Worm (Caenorhabditis elegans) whole organism, L1 larva: ENCODE data around the gene nlp-11.
A peak's percentile ranks its signal among the peaks of the same experiment; 100 is the strongest.

Experiments
- aha-1 ChIP-seq: fragments of 150-350 bp; optimal IDR thresholded peaks from 2 replicates; lab custom pipeline; 2014; ENCODE audit warnings: missing biosample characterization, missing genetic modification characterization
- aly-2 ChIP-seq: fragments of 150-350 bp; optimal IDR thresholded peaks from 2 replicates; lab custom pipeline; 2014; ENCODE audit warnings: missing biosample characterization, missing genetic modification characterization
- blmp-1 ChIP-seq: fragments of 150-350 bp; optimal IDR thresholded peaks from 2 replicates; lab custom pipeline; 2014; ENCODE audit warnings: missing biosample characterization, missing genetic modification characterization
- ceh-8 ChIP-seq: fragments of 200-800 bp; sonication (Bioruptor generic); optimal IDR thresholded peaks from 2 replicates; lab custom pipeline; 2018; ENCODE audit warnings: mild to moderate bottlenecking, missing genetic modification characterization, moderate library complexity, missing compliant biosample characterization
- ceh-82 ChIP-seq, 3 experiments: fragments of 150-350 bp in 1 of 3; sonication (generic microtip) in 2 of 3; optimal IDR thresholded peaks; 2 replicates each; lab custom pipeline; 2014 to 2017; ENCODE audit warnings: missing biosample characterization in 3 of 3, missing genetic modification characterization in 3 of 3
- ceh-88 ChIP-seq: fragments of 200-800 bp; sonication (Bioruptor generic); IDR thresholded peaks from 2 replicates; pipeline ENCODE4 v1.3.6; 2022; ENCODE audit warnings: missing genetic modification characterization, missing compliant biosample characterization
- dsc-1 ChIP-seq: sonication (generic microtip); optimal IDR thresholded peaks from 2 replicates; lab custom pipeline; 2016; ENCODE audit warnings: mild to moderate bottlenecking, missing genetic modification characterization, missing compliant biosample characterization
- efl-1 ChIP-seq, 4 experiments: fragments of 150-350 bp; optimal IDR thresholded peaks in 3 of 4; peaks in 1 of 4; 1 replicate in 1 of 4; 2 replicates in 3 of 4; lab custom pipeline; 2014; ENCODE audit warnings: missing biosample characterization in 2 of 4, missing genetic modification characterization in 2 of 4, missing genetic modification reagents in 2 of 4
- elt-2 ChIP-seq: sonication (generic microtip); optimal IDR thresholded peaks from 2 replicates; lab custom pipeline; 2016; ENCODE audit warnings: missing genetic modification characterization, mild to moderate bottlenecking, inconsistent platforms, missing compliant biosample characterization, missing genetic modification reagents
- fkh-10 ChIP-seq: sonication (generic microtip); optimal IDR thresholded peaks from 2 replicates; lab custom pipeline; 2017; ENCODE audit warnings: missing biosample characterization, missing genetic modification reagents, missing genetic modification characterization
- fkh-4 ChIP-seq: sonication (generic microtip); optimal IDR thresholded peaks from 2 replicates; lab custom pipeline; 2016; ENCODE audit warnings: missing compliant biosample characterization, missing genetic modification characterization, borderline replicate concordance
- grh-1 ChIP-seq: fragments of 200-800 bp; sonication (Bioruptor generic); IDR thresholded peaks from 2 replicates; pipeline ENCODE4 v1.3.6; 2022; ENCODE audit warnings: missing genetic modification reagents, missing genetic modification characterization, missing compliant biosample characterization
- hlh-4 ChIP-seq: sonication (generic microtip); optimal IDR thresholded peaks from 2 replicates; lab custom pipeline; 2016; ENCODE audit warnings: mild to moderate bottlenecking, missing genetic modification characterization, missing compliant biosample characterization
- hpl-2 ChIP-seq: fragments of 150-350 bp; optimal IDR thresholded peaks from 2 replicates; lab custom pipeline; 2014; ENCODE audit warnings: missing biosample characterization, missing genetic modification reagents, missing genetic modification characterization
- irx-1 ChIP-seq: sonication (generic microtip); optimal IDR thresholded peaks from 2 replicates; lab custom pipeline; 2016; ENCODE audit warnings: missing genetic modification characterization, missing compliant biosample characterization
- isw-1 ChIP-seq: fragments of 200-800 bp; sonication (Bioruptor generic); IDR thresholded peaks from 2 replicates; pipeline ENCODE4 v1.3.6; 2022; ENCODE audit warnings: missing genetic modification characterization, missing compliant biosample characterization
- jun-1 ChIP-seq: fragments of 150-350 bp; optimal IDR thresholded peaks from 2 replicates; lab custom pipeline; 2014; ENCODE audit warnings: missing biosample characterization, missing genetic modification reagents, missing genetic modification characterization
- lin-35 ChIP-seq, 2 experiments: fragments of 150-350 bp; optimal IDR thresholded peaks; 2 replicates each; lab custom pipeline; 2014; ENCODE audit warnings: missing biosample characterization in 2 of 2, missing genetic modification characterization in 2 of 2, missing genetic modification reagents in 2 of 2
- lin-39 ChIP-seq: fragments of 150-350 bp; optimal IDR thresholded peaks from 2 replicates; lab custom pipeline; 2014; ENCODE audit warnings: missing biosample characterization, missing genetic modification reagents, missing genetic modification characterization
- lir-3 ChIP-seq: sonication (generic microtip); optimal IDR thresholded peaks from 2 replicates; lab custom pipeline; 2016; ENCODE audit warnings: mild to moderate bottlenecking, missing genetic modification characterization, moderate library complexity, missing compliant biosample characterization; ENCODE audit not compliant: poor library complexity
- lsy-2 ChIP-seq, 2 experiments: fragments of 150-350 bp; optimal IDR thresholded peaks; 2 replicates each; lab custom pipeline; 2014; ENCODE audit warnings: missing biosample characterization in 2 of 2, missing genetic modification characterization in 2 of 2
- mdl-1 ChIP-seq, 2 experiments: fragments of 150-350 bp; optimal IDR thresholded peaks; 2 replicates each; lab custom pipeline; 2014 to 2017; ENCODE audit warnings: missing biosample characterization in 2 of 2, missing genetic modification characterization in 2 of 2, inconsistent platforms in 1 of 2
- mef-2 ChIP-seq: fragments of 150-350 bp; optimal IDR thresholded peaks from 2 replicates; lab custom pipeline; 2014; ENCODE audit warnings: missing biosample characterization, missing genetic modification characterization
- nhr-11 ChIP-seq: fragments of 150-350 bp; optimal IDR thresholded peaks from 2 replicates; lab custom pipeline; 2014; ENCODE audit warnings: missing biosample characterization, missing genetic modification characterization
- nhr-237 ChIP-seq: fragments of 150-350 bp; optimal IDR thresholded peaks from 2 replicates; lab custom pipeline; 2014; ENCODE audit warnings: missing biosample characterization, missing genetic modification characterization
- nhr-28 ChIP-seq: fragments of 150-350 bp; optimal IDR thresholded peaks from 2 replicates; lab custom pipeline; 2014; ENCODE audit warnings: missing biosample characterization, missing genetic modification characterization
- nhr-47 ChIP-seq: sonication (generic microtip); optimal IDR thresholded peaks from 2 replicates; lab custom pipeline; 2016; ENCODE audit warnings: mild to moderate bottlenecking, missing genetic modification characterization, moderate library complexity, missing compliant biosample characterization
- nhr-71 ChIP-seq: sonication (generic microtip); optimal IDR thresholded peaks from 2 replicates; lab custom pipeline; 2016; ENCODE audit warnings: mild to moderate bottlenecking, missing genetic modification characterization, moderate library complexity, missing compliant biosample characterization
- nhr-85 ChIP-seq: sonication (generic microtip); peaks from one replicate; lab custom pipeline; 2016; ENCODE audit warnings: missing genetic modification characterization, inconsistent platforms, missing compliant biosample characterization
- pag-3 ChIP-seq: sonication (generic microtip); optimal IDR thresholded peaks from 2 replicates; lab custom pipeline; 2017; ENCODE audit warnings: missing genetic modification characterization, mild to moderate bottlenecking, missing compliant biosample characterization, antibody characterized with exemption, borderline replicate concordance; ENCODE audit not compliant: insufficient read depth
- rnt-1 ChIP-seq: sonication (generic microtip); optimal IDR thresholded peaks from 2 replicates; lab custom pipeline; 2016; ENCODE audit warnings: mild to moderate bottlenecking, missing genetic modification characterization, moderate library complexity, missing compliant biosample characterization
- snu-23 ChIP-seq: sonication (generic microtip); optimal IDR thresholded peaks from 2 replicates; lab custom pipeline; 2016; ENCODE audit warnings: missing genetic modification characterization, missing compliant biosample characterization
- sox-4 ChIP-seq: sonication (generic microtip); optimal IDR thresholded peaks from 2 replicates; lab custom pipeline; 2016; ENCODE audit warnings: missing genetic modification characterization, missing compliant biosample characterization
- sptf-1 ChIP-seq: fragments of 150-350 bp; optimal IDR thresholded peaks from 2 replicates; lab custom pipeline; 2014; ENCODE audit warnings: missing biosample characterization, missing genetic modification characterization
- swsn-7 ChIP-seq: sonication (generic microtip); optimal IDR thresholded peaks from 2 replicates; lab custom pipeline; 2016; ENCODE audit warnings: missing genetic modification characterization, missing compliant biosample characterization
- tbx-2 ChIP-seq: sonication (generic microtip); optimal IDR thresholded peaks from 2 replicates; lab custom pipeline; 2016; ENCODE audit warnings: missing genetic modification characterization, missing compliant biosample characterization
- unc-130 ChIP-seq: fragments of 150-350 bp; optimal IDR thresholded peaks from 2 replicates; lab custom pipeline; 2017; ENCODE audit warnings: missing biosample characterization, missing genetic modification characterization, inconsistent platforms
- unc-62 ChIP-seq: fragments of 150-350 bp; optimal IDR thresholded peaks from 2 replicates; lab custom pipeline; 2014; ENCODE audit warnings: missing biosample characterization, missing genetic modification reagents, missing genetic modification characterization
- unc-86 ChIP-seq: sonication (generic microtip); optimal IDR thresholded peaks from 2 replicates; lab custom pipeline; 2016; ENCODE audit warnings: missing genetic modification characterization, missing compliant biosample characterization
- zag-1 ChIP-seq: fragments of 150-350 bp; optimal IDR thresholded peaks from 2 replicates; lab custom pipeline; 2014; ENCODE audit warnings: missing biosample characterization, missing genetic modification characterization
- zip-4 ChIP-seq: fragments of 200-800 bp; sonication (Bioruptor generic); optimal IDR thresholded peaks from 2 replicates; lab custom pipeline; 2018; ENCODE audit warnings: mild to moderate bottlenecking, missing genetic modification characterization, moderate library complexity, missing compliant biosample characterization
- ztf-11 ChIP-seq, 2 experiments: sonication (generic microtip); optimal IDR thresholded peaks; 2 replicates each; lab custom pipeline; 2016 to 2017; ENCODE audit warnings: missing genetic modification characterization in 2 of 2, missing biosample characterization in 1 of 2, missing compliant biosample characterization in 1 of 2
- ztf-4 ChIP-seq: fragments of 150-350 bp; optimal IDR thresholded peaks from 2 replicates; lab custom pipeline; 2014; ENCODE audit warnings: missing biosample characterization, missing genetic modification characterization

Gene nlp-11

ce11 chrII:9662797-9663196 is 28.9 kb downstream of the nlp-11 start, which contains the start of gene cyp-13A10 (continued):
- no peak for TF ChIP-seq sptf-1 (tag; lab: Kevin White, UChicago)

- no peak for TF ChIP-seq ztf-11 (tag; optimal IDR thresholded peaks at IDR 0.05; lab: Kevin White, UChicago)
Observed at ce11 chrII:9662160-9662559, 29.6 kb downstream of the nlp-11 start.

- TF ChIP-seq nhr-28 (tag; lab: Kevin White, UChicago), result no peak
- TF ChIP-seq irx-1 (tag; lab: Kevin White, UChicago), result no peak
- TF ChIP-seq fkh-4 (tag; lab: Kevin White, UChicago), result no peak
- TF ChIP-seq lin-35 (GFP tag; optimal IDR thresholded peaks at IDR 0.05; lab: Kevin White, UChicago), result no peak
- no peak for TF ChIP-seq snu-23 (GFP tag; lab: Kevin White, UChicago)
- no peak for TF ChIP-seq fkh-10
- no peak for TF ChIP-seq unc-130
Observed at ce11 chrII:9660379-9660778, 31.4 kb downstream of the nlp-11 start, which contains the start of gene ZK1320.3. Gene ZK1320.3 (minus strand): TSS chrII:9660419.

- TF ChIP-seq elt-2 (tag; lab: Kevin White, UChicago) (peak; percentile 26), jun-1 (tag; lab: Kevin White, UChicago) (no peak)
- TF ChIP-seq, all 84 proteins: peak for 1
Observed at ce11 chrII:9658915-9659314, 32.8 kb downstream of the nlp-11 start, which contains the start of gene ZK1320.2. Gene ZK1320.2 (minus strand): TSS chrII:9659002.

ce11 chrII:9656210-9656755 is 35.5 kb downstream of the nlp-11 start, which contains the start of gene gstk-1:
Gene gstk-1 (plus strand): TSS chrII:9656705.
- peak; percentile 9 for TF ChIP-seq tbx-2 (tag; lab: Kevin White, UChicago)
- TF ChIP-seq pag-3, result no peak
- peak; percentile 57 for TF ChIP-seq nhr-71 (tag; lab: Kevin White, UChicago)
- no peak for TF ChIP-seq ztf-11 (tag; optimal IDR thresholded peaks at IDR 0.05; lab: Kevin White, UChicago)
- no peak for TF ChIP-seq aly-2
- no peak for TF ChIP-seq fkh-4 (tag; lab: Kevin White, UChicago)
- TF ChIP-seq zip-4 (GFP tag; lab: Kevin White, UChicago), result no peak
- no peak for TF ChIP-seq ceh-82 (tag; optimal IDR thresholded peaks at IDR 0.05; lab: Kevin White, UChicago)
- no peak for TF ChIP-seq unc-86 (tag; lab: Kevin White, UChicago)
- no peak for TF ChIP-seq ztf-4 (tag; lab: Kevin White, UChicago)
- no peak for TF ChIP-seq dsc-1
- no peak for TF ChIP-seq nhr-237 (tag; lab: Kevin White, UChicago)
- TF ChIP-seq nhr-47 (tag; lab: Kevin White, UChicago), result peak; percentile 39
- no peak for TF ChIP-seq ceh-88
- peak; percentile 31; the same call in 1 of the 2 replicates for TF ChIP-seq grh-1 (GFP tag; lab: Robert Waterston, UW)
- no peak for TF ChIP-seq mef-2
- TF ChIP-seq hpl-2 (GFP tag; lab: Kevin White, UChicago), result no peak
- TF ChIP-seq efl-1 (optimal IDR thresholded peaks at IDR 0.05; lab: Kevin White, UChicago), result peak in 1 of 2 experiments; percentile 13
- no peak for TF ChIP-seq efl-1 (GFP tag; optimal IDR thresholded peaks at IDR 0.05 in 1 of 2; lab: Kevin White, UChicago)
- peak; percentile 13 for TF ChIP-seq snu-23 (GFP tag; lab: Kevin White, UChicago)
- TF ChIP-seq isw-1 (GFP tag; lab: Robert Waterston, UW), result no peak
- peak; percentile 31 for TF ChIP-seq blmp-1
- no peak for TF ChIP-seq sptf-1 (tag; lab: Kevin White, UChicago)
- no peak for TF ChIP-seq swsn-7
- peak; percentile 78 for TF ChIP-seq nhr-85 (tag; lab: Kevin White, UChicago)
- TF ChIP-seq aha-1 (tag; lab: Kevin White, UChicago), result no peak
- TF ChIP-seq lir-3 (tag; lab: Kevin White, UChicago), result no peak
- TF ChIP-seq zag-1 (tag; lab: Kevin White, UChicago), result no peak
- TF ChIP-seq mdl-1 (tag; optimal IDR thresholded peaks at IDR 0.05; lab: Kevin White, UChicago), result peak in 1 of 2 experiments; percentile 67
- TF ChIP-seq jun-1 (tag; lab: Kevin White, UChicago), result no peak
- TF ChIP-seq nhr-11, result peak; percentile 13
- TF ChIP-seq unc-62 (GFP tag; lab: Kevin White, UChicago), result no peak
- no peak for TF ChIP-seq sox-4 (tag; lab: Kevin White, UChicago)
- TF ChIP-seq lin-39 (tag; lab: Kevin White, UChicago), result no peak
- peak in 1 of 2 experiments; percentile 2 for TF ChIP-seq lsy-2 (tag; optimal IDR thresholded peaks at IDR 0.05; lab: Kevin White, UChicago)
- no peak for TF ChIP-seq hlh-4 (tag; lab: Kevin White, UChicago)
- TF ChIP-seq rnt-1 (tag; lab: Kevin White, UChicago), result peak; percentile 23
- TF ChIP-seq ceh-8 (GFP tag; lab: Kevin White, UChicago), result no peak
